Fruit fly (Drosophila melanogaster) Kc167 (cell line): Measurements from ENCODE around the gene CG9920.

Experiments used
- h ChIP-seq: fragments of >200 bp; optimal IDR thresholded peaks from 3 replicates; lab custom pipeline; 2018; ENCODE audit warnings: missing external identifiers
- insv ChIP-seq: fragments of >200 bp; optimal IDR thresholded peaks from 3 replicates; lab custom pipeline; 2018; ENCODE audit warnings: missing external identifiers
- psq ChIP-seq: fragments of >200 bp; optimal IDR thresholded peaks from 2 replicates; lab custom pipeline; 2017; ENCODE audit warnings: missing external identifiers

- TF ChIP-seq insv (no peak), psq (lab: Kevin White, UChicago) (no peak), h (lab: Kevin White, UChicago) (no peak)
Measured at dm6 chr3R:14052182-14053036, 45.5 kb downstream of the CG9920 start.
